Fruit fly (Drosophila melanogaster) whole organism, embryonic: Measurements from ENCODE around the gene snk.

Source experiments
- B-H1 ChIP-seq: fragments of 200-800 bp; sonication (Bioruptor generic); IDR thresholded peaks from 3 replicates; pipeline ENCODE4 v1.3.6; 2022; ENCODE audit warnings: missing biosample characterization, missing genetic modification characterization
- CG10321 ChIP-seq: fragments of 200-800 bp; sonication (Bioruptor generic); IDR thresholded peaks from 2 replicates; pipeline ENCODE4 v1.3.6; 2022; ENCODE audit warnings: missing biosample characterization, missing genetic modification characterization
- CG10543 ChIP-seq: fragments of 200-800 bp; sonication (Bioruptor generic); optimal IDR thresholded peaks from 3 replicates; lab custom pipeline; 2017; ENCODE audit warnings: missing biosample characterization, mild to moderate bottlenecking, missing genetic modification characterization, moderate library complexity
- CG10654 ChIP-seq: fragments of 200-800 bp; sonication (Bioruptor generic); optimal IDR thresholded peaks from 2 replicates; lab custom pipeline; 2016; ENCODE audit warnings: missing biosample characterization, missing genetic modification characterization
- CG11560 ChIP-seq: fragments of 200-800 bp; sonication (Bioruptor generic); IDR thresholded peaks from 3 replicates; pipeline ENCODE4 v1.3.6; 2022; ENCODE audit warnings: missing biosample characterization, missing genetic modification characterization
- CG12104 ChIP-seq: fragments of 200-800 bp; sonication (Bioruptor generic); optimal IDR thresholded peaks from 3 replicates; lab custom pipeline; 2016; ENCODE audit warnings: missing biosample characterization, missing genetic modification characterization
- CG13624 ChIP-seq: fragments of 200-800 bp; sonication (Bioruptor generic); optimal IDR thresholded peaks from 2 replicates; lab custom pipeline; 2016; ENCODE audit warnings: missing biosample characterization, missing genetic modification characterization
- CG1603 ChIP-seq: fragments of 200-800 bp; sonication (Bioruptor generic); optimal IDR thresholded peaks from 2 replicates; lab custom pipeline; 2019; ENCODE audit warnings: missing biosample characterization, mild to moderate bottlenecking, missing genetic modification characterization, moderate library complexity
- CG16779 ChIP-seq: fragments of 200-800 bp; sonication (Bioruptor generic); IDR thresholded peaks from 2 replicates; pipeline ENCODE4 v1.3.6; 2022; ENCODE audit warnings: missing biosample characterization, missing genetic modification characterization
- CG16813 ChIP-seq: fragments of 200-800 bp; sonication (Bioruptor generic); IDR thresholded peaks from 3 replicates; pipeline ENCODE4 v1.3.6; 2022; ENCODE audit warnings: missing biosample characterization, missing genetic modification characterization; ENCODE audit not compliant: partially characterized antibody
- CG32532 ChIP-seq: fragments of 200-800 bp; sonication (Bioruptor generic); IDR thresholded peaks from 2 replicates; pipeline ENCODE4 v1.3.6; 2022; ENCODE audit warnings: missing biosample characterization, missing genetic modification characterization
- CG6175 ChIP-seq: fragments of 200-800 bp; sonication (Bioruptor generic); IDR thresholded peaks from 3 replicates; pipeline ENCODE4 v1.3.6; 2022; ENCODE audit warnings: missing biosample characterization, missing genetic modification characterization
- CG6254 ChIP-seq: fragments of 200-800 bp; sonication (Bioruptor generic); optimal IDR thresholded peaks from 3 replicates; lab custom pipeline; 2017; ENCODE audit warnings: mild to moderate bottlenecking, missing biosample characterization, missing genetic modification reagents, missing genetic modification characterization
- CG7357 ChIP-seq: fragments of 200-800 bp; sonication (Bioruptor generic); IDR thresholded peaks from 3 replicates; pipeline ENCODE4 v1.3.6; 2022; ENCODE audit warnings: missing biosample characterization, missing genetic modification characterization
- CG7745 ChIP-seq: fragments of 200-800 bp; sonication (Bioruptor generic); optimal IDR thresholded peaks from 2 replicates; lab custom pipeline; 2018; ENCODE audit warnings: missing biosample characterization, mild to moderate bottlenecking, missing genetic modification characterization, moderate library complexity
- CG7963 ChIP-seq: fragments of 200-800 bp; sonication (Bioruptor generic); IDR thresholded peaks from 3 replicates; pipeline ENCODE4 v1.3.6; 2022; ENCODE audit warnings: missing biosample characterization, missing genetic modification characterization; ENCODE audit not compliant: partially characterized antibody
- CG8478 ChIP-seq: fragments of >200 bp; optimal IDR thresholded peaks from 2 replicates; lab custom pipeline; 2018
- CG9932 ChIP-seq: fragments of 200-800 bp; sonication (Bioruptor generic); IDR thresholded peaks from 2 replicates; pipeline ENCODE4 v1.3.6; 2022; ENCODE audit warnings: missing biosample characterization, missing genetic modification characterization
- CTCF ChIP-seq: fragments of 200-800 bp; sonication (Bioruptor generic); optimal IDR thresholded peaks from 2 replicates; lab custom pipeline; 2017; ENCODE audit warnings: missing biosample characterization, mild to moderate bottlenecking, missing genetic modification characterization, moderate library complexity
- Camta ChIP-seq: fragments of 200-800 bp; sonication (Bioruptor generic); optimal IDR thresholded peaks from 2 replicates; lab custom pipeline; 2016; ENCODE audit warnings: missing biosample characterization, missing genetic modification characterization
- D ChIP-seq, 2 experiments: fragments of 200-800 bp in 1 of 2; fragments of >200 bp in 1 of 2; sonication (Bioruptor generic) in 1 of 2; optimal IDR thresholded peaks; 2 replicates in 1 of 2; 3 replicates in 1 of 2; lab custom pipeline; 2017; ENCODE audit warnings: mild to moderate bottlenecking in 1 of 2, missing biosample characterization in 1 of 2, missing genetic modification characterization in 1 of 2, missing genetic modification reagents in 1 of 2
- Max ChIP-seq: fragments of 200-800 bp; sonication (Bioruptor generic); optimal IDR thresholded peaks from 2 replicates; lab custom pipeline; 2016; ENCODE audit warnings: missing biosample characterization, mild to moderate bottlenecking, missing genetic modification characterization
- NC2α ChIP-seq: fragments of 200-800 bp; sonication (Bioruptor generic); optimal IDR thresholded peaks from 2 replicates; lab custom pipeline; 2016; ENCODE audit warnings: missing biosample characterization, missing genetic modification characterization
- Pdp1 ChIP-seq, 2 experiments: fragments of 200-800 bp; sonication (Bioruptor generic); optimal IDR thresholded peaks; 3 replicates each; lab custom pipeline; 2016; ENCODE audit warnings: missing biosample characterization in 2 of 2, missing genetic modification characterization in 2 of 2, mild to moderate bottlenecking in 1 of 2, moderate library complexity in 1 of 2
- Xbp1 ChIP-seq: fragments of 200-800 bp; sonication (Bioruptor generic); optimal IDR thresholded peaks from 3 replicates; lab custom pipeline; 2016; ENCODE audit warnings: missing biosample characterization, mild to moderate bottlenecking, missing genetic modification characterization
- ab ChIP-seq: fragments of 200-800 bp; sonication (Bioruptor generic); optimal IDR thresholded peaks from 2 replicates; lab custom pipeline; 2016; ENCODE audit warnings: missing biosample characterization, missing genetic modification characterization
- bab2 ChIP-seq: fragments of 200-800 bp; sonication (Bioruptor generic); optimal IDR thresholded peaks from 2 replicates; lab custom pipeline; 2016; ENCODE audit warnings: missing biosample characterization, missing genetic modification characterization
- cad ChIP-seq: fragments of >200 bp; optimal IDR thresholded peaks from 2 replicates; lab custom pipeline; 2017; ENCODE audit warnings: missing biosample characterization, missing genetic modification characterization
- crol ChIP-seq: fragments of 200-800 bp; sonication (Bioruptor generic); IDR thresholded peaks from 2 replicates; pipeline ENCODE4 v1.3.6; 2022; ENCODE audit warnings: missing biosample characterization, missing genetic modification characterization
- da ChIP-seq: fragments of 200-800 bp; sonication (Bioruptor generic); optimal IDR thresholded peaks from 2 replicates; lab custom pipeline; 2016; ENCODE audit warnings: missing biosample characterization, missing genetic modification characterization
- danr ChIP-seq: fragments of 200-800 bp; sonication (Bioruptor generic); IDR thresholded peaks from 2 replicates; pipeline ENCODE4 v1.3.6; 2022; ENCODE audit warnings: missing biosample characterization, missing genetic modification characterization
- fd102C ChIP-seq: fragments of 200-800 bp; sonication (Bioruptor generic); optimal IDR thresholded peaks from 2 replicates; lab custom pipeline; 2018; ENCODE audit warnings: missing biosample characterization, mild to moderate bottlenecking, missing genetic modification characterization, moderate library complexity
- ftz-f1 ChIP-seq: fragments of 200-800 bp; sonication (Bioruptor generic); optimal IDR thresholded peaks from 2 replicates; lab custom pipeline; 2016; ENCODE audit warnings: missing biosample characterization, missing genetic modification characterization
- fu2 ChIP-seq: fragments of 200-800 bp; sonication (Bioruptor generic); optimal IDR thresholded peaks from 2 replicates; lab custom pipeline; 2016; ENCODE audit warnings: missing biosample characterization, missing genetic modification characterization
- gce ChIP-seq: fragments of 200-800 bp; sonication (Bioruptor generic); IDR thresholded peaks from 3 replicates; pipeline ENCODE4 v1.3.6; 2022; ENCODE audit warnings: missing biosample characterization, missing genetic modification characterization
- h ChIP-seq: fragments of >200 bp; optimal IDR thresholded peaks from 2 replicates; lab custom pipeline; 2017
- ind ChIP-seq: fragments of 200-800 bp; sonication (Bioruptor generic); optimal IDR thresholded peaks from 3 replicates; lab custom pipeline; 2016; ENCODE audit warnings: missing biosample characterization, missing genetic modification characterization
- knrl ChIP-seq: fragments of 200-800 bp; sonication (Bioruptor generic); IDR thresholded peaks from 3 replicates; pipeline ENCODE4 v1.3.6; 2022; ENCODE audit warnings: missing biosample characterization, missing genetic modification characterization; ENCODE audit not compliant: partially characterized antibody
- mam ChIP-seq: fragments of 200-800 bp; sonication (Bioruptor generic); optimal IDR thresholded peaks from 3 replicates; lab custom pipeline; 2016; ENCODE audit warnings: missing biosample characterization, missing genetic modification characterization
- mirr ChIP-seq: fragments of 200-800 bp; sonication (Bioruptor generic); optimal IDR thresholded peaks from 3 replicates; lab custom pipeline; 2018; ENCODE audit warnings: missing biosample characterization, mild to moderate bottlenecking, missing genetic modification characterization
- nau ChIP-seq: fragments of 200-800 bp; sonication (Bioruptor generic); optimal IDR thresholded peaks from 3 replicates; lab custom pipeline; 2017; ENCODE audit warnings: missing biosample characterization, mild to moderate bottlenecking, missing genetic modification characterization, missing genetic modification reagents
- odd ChIP-seq: fragments of 200-800 bp; sonication (Bioruptor generic); optimal IDR thresholded peaks from 2 replicates; lab custom pipeline; 2017; ENCODE audit warnings: missing biosample characterization, mild to moderate bottlenecking, missing genetic modification characterization
- repo ChIP-seq: fragments of 200-800 bp; sonication (Bioruptor generic); optimal IDR thresholded peaks from 2 replicates; lab custom pipeline; 2016; ENCODE audit warnings: missing biosample characterization, missing genetic modification characterization
- row ChIP-seq: fragments of 200-800 bp; sonication (Bioruptor generic); IDR thresholded peaks from 3 replicates; pipeline ENCODE4 v1.3.6; 2022; ENCODE audit warnings: missing biosample characterization, missing genetic modification characterization
- salm ChIP-seq: fragments of 200-800 bp; sonication (Bioruptor generic); optimal IDR thresholded peaks from 2 replicates; lab custom pipeline; 2018; ENCODE audit warnings: missing biosample characterization, mild to moderate bottlenecking, missing genetic modification characterization
- scrt ChIP-seq: fragments of 200-800 bp; sonication (Bioruptor generic); optimal IDR thresholded peaks from 2 replicates; lab custom pipeline; 2018; ENCODE audit warnings: missing biosample characterization, mild to moderate bottlenecking, missing genetic modification characterization, moderate library complexity
- slbo ChIP-seq: fragments of 200-800 bp; sonication (Bioruptor generic); IDR thresholded peaks from 2 replicates; pipeline ENCODE4 v1.3.6; 2022; ENCODE audit warnings: missing biosample characterization, missing genetic modification characterization
- tio ChIP-seq: fragments of 200-800 bp; sonication (Bioruptor generic); optimal IDR thresholded peaks from 2 replicates; lab custom pipeline; 2017; ENCODE audit warnings: missing biosample characterization, missing genetic modification characterization, inconsistent platforms
- ttk ChIP-seq: fragments of 200-800 bp; sonication (Bioruptor generic); IDR thresholded peaks from 2 replicates; pipeline ENCODE4 v2.1.2; 2022; ENCODE audit warnings: missing biosample characterization, missing genetic modification characterization
- unc-4 ChIP-seq: fragments of 200-800 bp; sonication (Bioruptor generic); IDR thresholded peaks from 2 replicates; pipeline ENCODE4 v1.3.6; 2022; ENCODE audit warnings: missing biosample characterization, missing genetic modification characterization; ENCODE audit not compliant: partially characterized antibody
- unpg ChIP-seq: fragments of 200-800 bp; sonication (Bioruptor generic); optimal IDR thresholded peaks from 3 replicates; lab custom pipeline; 2018; ENCODE audit warnings: missing biosample characterization, mild to moderate bottlenecking, missing genetic modification characterization, moderate library complexity
- zfh2 ChIP-seq: fragments of 200-800 bp; sonication (Bioruptor generic); optimal IDR thresholded peaks from 2 replicates; lab custom pipeline; 2016; ENCODE audit warnings: missing biosample characterization, missing genetic modification characterization

The snk gene

DNA sequence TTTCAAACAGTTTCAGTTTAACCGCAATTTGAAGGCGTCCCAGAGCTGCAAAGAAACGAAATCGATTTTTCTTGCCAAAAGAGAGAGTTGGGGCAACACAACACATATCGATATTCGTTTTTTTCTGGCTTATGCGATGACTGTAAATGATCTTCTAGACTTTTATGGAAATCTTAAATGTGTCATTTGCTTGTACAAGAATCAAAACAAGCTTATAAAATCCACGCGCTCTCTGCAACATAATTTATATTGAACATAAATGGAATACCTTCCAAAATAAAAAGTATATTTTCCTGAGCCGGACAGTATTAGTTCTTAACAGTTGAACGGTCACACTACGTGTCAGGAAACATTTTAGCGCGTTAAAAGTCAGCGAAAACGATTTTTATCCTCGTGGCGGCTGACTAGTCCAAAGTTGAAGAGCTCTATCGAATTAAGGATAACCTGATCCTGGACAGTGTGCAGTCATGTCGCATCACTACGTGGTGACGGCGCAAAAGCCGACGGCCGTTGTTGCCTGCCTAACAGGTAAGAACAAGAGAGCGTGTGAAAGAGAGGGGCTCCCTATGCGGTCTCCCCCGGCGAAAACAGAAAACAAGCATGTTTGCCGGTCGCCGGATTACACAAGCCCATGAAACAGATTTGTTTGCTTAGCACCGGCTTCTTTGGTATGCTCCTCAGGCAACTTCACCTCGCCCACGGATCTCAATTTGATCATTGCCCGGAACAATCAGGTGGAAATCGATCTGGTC is 9.5 kb upstream of the snk start, which contains the start of gene pic (continued):
- TF ChIP-seq B-H1 (GFP tag; lab: Robert Waterston, UW) (no peak), ind (GFP tag; lab: Kevin White, UChicago) (no peak), knrl (GFP tag; lab: Robert Waterston, UW) (peak; percentile 85), CG9932 (GFP tag; lab: Robert Waterston, UW) (no peak), row (GFP tag; lab: Robert Waterston, UW) (peak; percentile 69), tio (GFP tag; lab: Kevin White, UChicago) (no peak), CG12104 (GFP tag; lab: Kevin White, UChicago) (no peak), unc-4 (GFP tag; lab: Robert Waterston, UW) (peak; percentile 72), ftz-f1 (GFP tag; lab: Kevin White, UChicago) (no peak), D (optimal IDR thresholded peaks at IDR 0.05; lab: Kevin White, UChicago) (no peak), D (GFP tag; optimal IDR thresholded peaks at IDR 0.05; lab: Kevin White, UChicago) (no peak), mirr (GFP tag; lab: Kevin White, UChicago) (no peak), danr (no peak), CG8478 (lab: Kevin White, UChicago) (no peak), Xbp1 (no peak), scrt (GFP tag; lab: Kevin White, UChicago) (no peak), nau (GFP tag; lab: Kevin White, UChicago) (no peak), CG7963 (GFP tag; lab: Robert Waterston, UW) (peak; percentile 36; the same call in 1 of the 3 replicates), CG7357 (no peak), da (GFP tag; lab: Kevin White, UChicago) (no peak), CG16779 (GFP tag; lab: Robert Waterston, UW) (no peak), Camta (GFP tag; lab: Kevin White, UChicago) (no peak), Pdp1 (GFP tag; optimal IDR thresholded peaks at IDR 0.05; lab: Kevin White, UChicago) (peak in 1 of 2 experiments; percentile 89), CG16813 (GFP tag; lab: Robert Waterston, UW) (peak; percentile 81), zfh2 (GFP tag; lab: Kevin White, UChicago) (no peak), Max (GFP tag; lab: Kevin White, UChicago) (peak; percentile 38), mam (GFP tag; lab: Kevin White, UChicago) (peak; percentile 6), CG32532 (GFP tag; lab: Robert Waterston, UW) (no peak), CG10543 (GFP tag; lab: Kevin White, UChicago) (no peak), repo (GFP tag; lab: Kevin White, UChicago) (no peak), h (lab: Kevin White, UChicago) (no peak), fu2 (no peak), salm (tag; lab: Kevin White, UChicago) (no peak), cad (GFP tag; lab: Kevin White, UChicago) (no peak), slbo (no peak), CG10321 (GFP tag; lab: Robert Waterston, UW) (no peak), CG6175 (GFP tag; lab: Robert Waterston, UW) (no peak), CG1603 (tag; lab: Kevin White, UChicago) (no peak), bab2 (GFP tag; lab: Kevin White, UChicago) (no peak), ttk (no peak), odd (no peak), gce (GFP tag; lab: Robert Waterston, UW) (no peak), CG7745 (tag; lab: Kevin White, UChicago) (no peak), crol (no peak), CG10654 (GFP tag; lab: Kevin White, UChicago) (no peak), ab (GFP tag; lab: Kevin White, UChicago) (no peak), CG6254 (GFP tag; lab: Kevin White, UChicago) (no peak), CTCF (GFP tag; lab: Kevin White, UChicago) (peak; percentile 37), CG13624 (no peak), fd102C (GFP tag; lab: Kevin White, UChicago) (no peak), NC2α (no peak), unpg (no peak), CG11560 (tag; lab: Robert Waterston, UW) (no peak)
